Worm (Caenorhabditis elegans): Measurements from ENCODE around the gene atic-1.

DNA sequence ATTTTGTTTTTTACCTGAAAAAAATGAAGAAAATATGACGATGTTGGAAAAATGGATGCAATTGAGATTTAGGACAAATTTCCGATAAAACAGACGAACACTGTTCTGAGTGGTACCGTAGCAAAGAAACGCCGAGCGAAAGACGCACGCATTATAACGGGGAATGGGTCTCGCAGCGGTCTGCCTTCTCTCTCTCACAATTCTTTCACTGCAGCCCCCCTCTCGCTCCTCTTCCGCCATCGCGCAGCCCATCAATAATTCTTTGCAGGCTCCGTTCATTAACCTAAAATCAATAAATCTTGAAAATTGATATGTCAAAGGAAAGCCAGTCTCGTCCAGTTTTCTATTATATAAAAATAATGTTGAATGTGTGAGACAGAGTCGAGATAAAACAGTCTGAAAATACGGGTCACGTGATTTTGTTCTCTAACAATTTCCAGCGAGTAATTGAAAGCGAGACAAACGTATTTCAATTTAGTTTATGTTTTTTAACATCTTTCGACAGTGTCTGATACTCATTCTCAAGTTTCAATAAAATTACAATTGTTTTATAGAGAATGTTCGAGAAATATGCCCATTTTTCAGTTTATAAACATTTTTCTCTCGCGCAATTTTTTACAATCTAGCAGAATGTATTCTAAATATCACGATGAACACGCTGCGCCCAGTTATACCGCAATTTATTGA lies 27.8 kb downstream of the atic-1 start:
- peak; percentile 47; the same call in 1 of the 2 replicates for TF ChIP-seq flt-1 (GFP tag; IDR thresholded peaks at IDR 0.05)
- no peak for TF ChIP-seq cog-1 (tag; optimal IDR thresholded peaks at IDR 0.05)
- TF ChIP-seq med-1 (GFP tag; optimal IDR thresholded peaks at IDR 0.05; ENCODE audit: insufficient read depth), result no peak
- TF ChIP-seq ztf-29 (GFP tag; IDR thresholded peaks at IDR 0.05), result no peak
- TF ChIP-seq klf-2 (GFP tag; conservative IDR thresholded peaks at IDR 0.05), result no peak
- TF ChIP-seq T22C8.4 (GFP tag; IDR thresholded peaks at IDR 0.05), result no peak

Measured in whole organism, midembryonic.